Fruit fly (Drosophila melanogaster): Measurements from ENCODE around the gene CG14294.
A peak's percentile ranks its signal among the peaks of the same experiment; 100 is the strongest.

CG14294 gene

DNA sequence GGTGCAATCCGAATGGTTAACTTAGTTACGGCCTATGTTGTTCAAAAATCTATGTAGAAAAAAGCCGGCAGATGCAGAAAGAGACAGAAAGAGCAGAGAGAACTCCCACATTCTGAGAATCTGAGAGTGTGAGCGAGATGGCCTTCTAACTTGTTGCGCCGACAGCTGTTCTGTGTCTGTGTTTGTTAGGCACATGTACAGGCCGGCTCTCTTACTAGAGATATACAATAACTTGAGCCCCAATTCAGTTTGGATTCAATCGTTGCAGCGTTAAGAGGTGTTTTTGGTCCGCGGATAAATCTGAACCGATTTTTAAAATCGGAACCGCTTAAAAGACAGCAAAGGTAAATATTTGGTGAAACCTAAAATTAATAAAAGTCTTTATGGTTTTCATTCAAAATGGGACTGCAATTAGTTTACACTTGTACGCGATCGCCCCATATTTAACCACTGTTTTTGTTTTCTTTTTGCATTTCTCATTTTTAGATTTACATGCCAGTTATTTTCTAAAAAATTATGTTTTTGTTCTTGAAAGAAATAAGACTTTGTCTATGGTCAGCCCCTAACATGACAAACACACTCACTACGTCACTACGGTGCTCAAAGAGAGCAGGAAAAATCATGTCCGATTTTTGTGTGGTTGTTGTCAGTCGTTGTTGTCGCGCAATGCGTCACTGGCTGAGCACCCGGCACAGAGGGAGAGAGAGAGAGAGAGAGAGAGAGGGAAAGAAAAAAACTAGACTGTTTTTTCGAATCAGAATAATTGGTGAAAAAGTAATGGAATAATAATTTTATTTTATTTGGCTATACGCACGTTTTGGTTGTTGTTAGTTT is 22.0 kb upstream of the CG14294 start (continued):
- TF ChIP-seq pzg (GFP tag; optimal IDR thresholded peaks at IDR 0.05) (no peak), dati (GFP tag; IDR thresholded peaks at IDR 0.05) (no peak), phol (tag; optimal IDR thresholded peaks at IDR 0.05) (no peak), gcm2 (GFP tag; optimal IDR thresholded peaks at IDR 0.05) (no peak), ERR (GFP tag; optimal IDR thresholded peaks at IDR 0.05) (no peak), emc (GFP tag; optimal IDR thresholded peaks at IDR 0.05) (no peak), CG11456 (GFP tag; IDR thresholded peaks at IDR 0.05) (no peak), bigmax (GFP tag; optimal IDR thresholded peaks at IDR 0.05) (peak; percentile 14), Gsc (GFP tag; IDR thresholded peaks at IDR 0.05) (no peak), CG3995 (GFP tag; optimal IDR thresholded peaks at IDR 0.05) (no peak), kni (GFP tag; optimal IDR thresholded peaks at IDR 0.05) (no peak), fd102C (GFP tag; optimal IDR thresholded peaks at IDR 0.05) (no peak), CG17802 (tag; optimal IDR thresholded peaks at IDR 0.05) (no peak), ap (GFP tag; IDR thresholded peaks at IDR 0.05) (no peak), Fer3 (tag; optimal IDR thresholded peaks at IDR 0.05) (no peak), Lhr (GFP tag; optimal IDR thresholded peaks at IDR 0.05) (no peak), Hey (tag; optimal IDR thresholded peaks at IDR 0.05) (no peak), chinmo (GFP tag; IDR thresholded peaks at IDR 0.05; ENCODE audit: partially characterized antibody) (peak; percentile 22; the same call in 1 of the 4 replicates), CG6791 (GFP tag; IDR thresholded peaks at IDR 0.05; ENCODE audit: partially characterized antibody) (peak; percentile 39; the same call in 1 of the 3 replicates), NFAT (GFP tag; IDR thresholded peaks at IDR 0.05) (no peak), Lpt (GFP tag; optimal IDR thresholded peaks at IDR 0.05) (no peak), gro (GFP tag; optimal IDR thresholded peaks at IDR 0.05) (no peak), CG2875 (GFP tag; optimal IDR thresholded peaks at IDR 0.05) (no peak), ato (GFP tag; IDR thresholded peaks at IDR 0.05; ENCODE audit: partially characterized antibody) (0 out of 2 replicates have a peak, but pooled peaks have one; percentile 9), Bdp1 (GFP tag; optimal IDR thresholded peaks at IDR 0.05) (no peak), Ravus (GFP tag; IDR thresholded peaks at IDR 0.05) (no peak), CHES-1-like (GFP tag; optimal IDR thresholded peaks at IDR 0.05) (no peak), tup (GFP tag; optimal IDR thresholded peaks at IDR 0.05) (no peak), CG30431 (GFP tag; optimal IDR thresholded peaks at IDR 0.05) (no peak), bab2 (GFP tag; optimal IDR thresholded peaks at IDR 0.05) (no peak), B-H2 (GFP tag; optimal IDR thresholded peaks at IDR 0.05) (no peak), CG9876 (GFP tag; optimal IDR thresholded peaks at IDR 0.05) (no peak), onecut (GFP tag; IDR thresholded peaks at IDR 0.05) (no peak), usp (GFP tag; optimal IDR thresholded peaks at IDR 0.05) (no peak), stc (GFP tag; IDR thresholded peaks at IDR 0.05) (no peak), yki (optimal IDR thresholded peaks at IDR 0.05) (no peak), Max (GFP tag; optimal IDR thresholded peaks at IDR 0.05) (no peak), Hand (GFP tag; optimal IDR thresholded peaks at IDR 0.05) (no peak), CG34422 (GFP tag; IDR thresholded peaks at IDR 0.05) (peak; percentile 64; the same call in 1 of the 3 replicates), CG2199 (GFP tag; IDR thresholded peaks at IDR 0.05) (peak; percentile 76; the same call in 1 of the 3 replicates), Neu2 (GFP tag; optimal IDR thresholded peaks at IDR 0.05; ENCODE audit: borderline replicate concordance) (no peak), sqz (GFP tag; optimal IDR thresholded peaks at IDR 0.05) (peak; percentile 67), CG15601 (tag; optimal IDR thresholded peaks at IDR 0.05) (no peak), Hmx (GFP tag; optimal IDR thresholded peaks at IDR 0.05) (no peak), H2.0 (GFP tag; IDR thresholded peaks at IDR 0.05) (no peak), tin (GFP tag; optimal IDR thresholded peaks at IDR 0.05) (no peak), pros (GFP tag; optimal IDR thresholded peaks at IDR 0.05) (no peak), bsh (GFP tag; optimal IDR thresholded peaks at IDR 0.05) (no peak), CG4707 (GFP tag; optimal IDR thresholded peaks at IDR 0.05) (no peak), rib (GFP tag; IDR thresholded peaks at IDR 0.05) (no peak)

Measured in whole organism, embryonic.